Worm (Caenorhabditis elegans): ENCODE data around the gene lips-3.
A peak's percentile ranks its signal among the peaks of the same experiment; 100 is the strongest.

The lips-3 gene

ce11 chrIII:4649363-4649768 lies 33.0 kb downstream of the lips-3 start (continued):
- TF ChIP-seq tbp1 (GFP tag; optimal IDR thresholded peaks at IDR 0.05): peak; percentile 70
- TF ChIP-seq K11D2.4 (GFP tag; IDR thresholded peaks at IDR 0.05): peak; percentile 82
- TF ChIP-seq ccch-3 (GFP tag; optimal IDR thresholded peaks at IDR 0.05): no peak
- no peak for TF ChIP-seq dpl-1 (GFP tag; optimal IDR thresholded peaks at IDR 0.05)
- peak; percentile 92 for TF ChIP-seq nhr-90 (tag; optimal IDR thresholded peaks at IDR 0.05)
- peak; percentile 85 for TF ChIP-seq tlf-1 (GFP tag; optimal IDR thresholded peaks at IDR 0.05)
- TF ChIP-seq sdz-38 (tag; optimal IDR thresholded peaks at IDR 0.05): no peak
- TF ChIP-seq hmg-1.2 (GFP tag; IDR thresholded peaks at IDR 0.05): peak; percentile 96
- peak; percentile 91 for TF ChIP-seq madf-10 (tag; optimal IDR thresholded peaks at IDR 0.05)
- TF ChIP-seq gei-17 (GFP tag; optimal IDR thresholded peaks at IDR 0.05): peak; percentile 32
- peak; percentile 22 for TF ChIP-seq sptf-2 (GFP tag; optimal IDR thresholded peaks at IDR 0.05)
- TF ChIP-seq F22D6.2 (tag; optimal IDR thresholded peaks at IDR 0.05): peak; percentile 86
- TF ChIP-seq snpc-4 (GFP tag; optimal IDR thresholded peaks at IDR 0.05): peak; percentile 16
- peak; percentile 33 to 71 (median 52) for TF ChIP-seq snpc-4 (tag; optimal IDR thresholded peaks at IDR 0.05)
- peak; percentile 94 for TF ChIP-seq K12H6.12 (tag; optimal IDR thresholded peaks at IDR 0.05)
- TF ChIP-seq Y56A3A.18 (GFP tag; IDR thresholded peaks at IDR 0.05): peak; percentile 57; the same call in 1 of the 2 replicates
- no peak for TF ChIP-seq Y79H2A.3 (GFP tag; conservative IDR thresholded peaks at IDR 0.05)
- TF ChIP-seq repo-1 (tag; optimal IDR thresholded peaks at IDR 0.05): peak; percentile 61
- peak; percentile 83 for TF ChIP-seq athp-1 (tag; optimal IDR thresholded peaks at IDR 0.05)
- TF ChIP-seq nfyb-1 (GFP tag; IDR thresholded peaks at IDR 0.05): peak; percentile 93
- TF ChIP-seq ZK185.1 (tag; optimal IDR thresholded peaks at IDR 0.05; ENCODE audit: poor library complexity, severe bottlenecking): peak; percentile 87
- no peak for TF ChIP-seq F57A8.1 (GFP tag; optimal IDR thresholded peaks at IDR 0.05)
- peak; percentile 81 for TF ChIP-seq lin-54 (GFP tag; optimal IDR thresholded peaks at IDR 0.05)
- TF ChIP-seq F23B12.7 (tag; optimal IDR thresholded peaks at IDR 0.05; ENCODE audit: insufficient read depth): peak; percentile 17
- no peak for TF ChIP-seq madf-6 (GFP tag; IDR thresholded peaks at IDR 0.05)
- TF ChIP-seq ztf-18 (tag; optimal IDR thresholded peaks at IDR 0.05): peak; percentile 65
- TF ChIP-seq ekl-4 (GFP tag; IDR thresholded peaks at IDR 0.05): peak; percentile 80
- peak; percentile 96 for TF ChIP-seq atf-7 (tag; optimal IDR thresholded peaks at IDR 0.05)
- no peak for TF ChIP-seq lag-1 (GFP tag; IDR thresholded peaks at IDR 0.05)
- peak; percentile 37; the same call in 1 of the 2 replicates for TF ChIP-seq ceh-100 (GFP tag; IDR thresholded peaks at IDR 0.05)
- TF ChIP-seq chd-7 (tag; optimal IDR thresholded peaks at IDR 0.05): peak; percentile 89
- TF ChIP-seq mcd-1 (GFP tag; IDR thresholded peaks at IDR 0.05): peak; percentile 89
- TF ChIP-seq nfya-2 (GFP tag; IDR thresholded peaks at IDR 0.05): no peak
- no peak for TF ChIP-seq ama-1 (optimal IDR thresholded peaks at IDR 0.05)
- TF ChIP-seq ama-1 (GFP tag; optimal IDR thresholded peaks at IDR 0.05): no peak
- TF ChIP-seq dox-1 (GFP tag; IDR thresholded peaks at IDR 0.05): peak; percentile 74
- TF ChIP-seq attf-3 (GFP tag; conservative IDR thresholded peaks at IDR 0.05): peak; percentile 60; the same call in 1 of the 2 replicates
- peak; percentile 95 for TF ChIP-seq zfh-2 (GFP tag; conservative IDR thresholded peaks at IDR 0.05)
- peak; percentile 61 for TF ChIP-seq pha-4 (tag; optimal IDR thresholded peaks at IDR 0.05)
- peak; percentile 99 for TF ChIP-seq nhr-80 (tag; optimal IDR thresholded peaks at IDR 0.05)
- TF ChIP-seq let-607 (tag; optimal IDR thresholded peaks at IDR 0.05): peak; percentile 81 to 89
- TF ChIP-seq C17E4.6 (GFP tag; IDR thresholded peaks at IDR 0.05): no peak; the same call in 1 of the 2 replicates
